Fruit fly (Drosophila melanogaster) whole organism, wandering third instar larva: ENCODE results near the gene CG31797.

Source experiments
- Abd-B ChIP-seq: fragments of >200 bp; optimal IDR thresholded peaks from 2 replicates; lab custom pipeline; 2017; ENCODE audit warnings: missing biosample characterization, missing genetic modification characterization
- CG32264 ChIP-seq: fragments of 200-800 bp; sonication (Bioruptor generic); optimal IDR thresholded peaks from 2 replicates; lab custom pipeline; 2016; ENCODE audit warnings: missing biosample characterization, missing genetic modification characterization
- CG9705 ChIP-seq: fragments of 200-800 bp; sonication (Bioruptor generic); optimal IDR thresholded peaks from 2 replicates; lab custom pipeline; 2018; ENCODE audit warnings: missing biosample characterization, mild to moderate bottlenecking, missing genetic modification characterization
- CrebA ChIP-seq: fragments of 200-800 bp; sonication (Bioruptor generic); optimal IDR thresholded peaks from 2 replicates; lab custom pipeline; 2016; ENCODE audit warnings: missing biosample characterization, mild to moderate bottlenecking, missing genetic modification characterization, borderline replicate concordance
- Dfd ChIP-seq: fragments of >200 bp; optimal IDR thresholded peaks from 2 replicates; lab custom pipeline; 2017; ENCODE audit warnings: missing biosample characterization, missing genetic modification characterization
- Dif ChIP-seq: fragments of 200-275, 200-300 bp; sonication (Bioruptor generic); optimal IDR thresholded peaks from 2 replicates; lab custom pipeline; 2018; ENCODE audit warnings: missing biosample characterization, missing genetic modification characterization; ENCODE audit not compliant: partially characterized antibody
- GATAd ChIP-seq: sonication (Bioruptor generic); optimal IDR thresholded peaks from 2 replicates; lab custom pipeline; 2016; ENCODE audit warnings: missing biosample characterization, missing genetic modification characterization
- HLH106 ChIP-seq: fragments of 200-800 bp; optimal IDR thresholded peaks from 3 replicates; lab custom pipeline; 2019; ENCODE audit warnings: missing biosample characterization, mild to moderate bottlenecking, missing genetic modification characterization, moderate library complexity
- Hnf4 ChIP-seq: fragments of 200-800 bp; sonication (Bioruptor generic); optimal IDR thresholded peaks from 2 replicates; lab custom pipeline; 2016; ENCODE audit warnings: missing biosample characterization, mild to moderate bottlenecking, missing genetic modification characterization
- Jra ChIP-seq: sonication (Bioruptor generic); optimal IDR thresholded peaks from 2 replicates; lab custom pipeline; 2016; ENCODE audit warnings: missing biosample characterization, missing genetic modification characterization
- Mio ChIP-seq: sonication (Bioruptor generic); optimal IDR thresholded peaks from 2 replicates; lab custom pipeline; 2016; ENCODE audit warnings: missing biosample characterization, missing genetic modification characterization
- Myc ChIP-seq: fragments of >200 bp; optimal IDR thresholded peaks from 2 replicates; lab custom pipeline; 2017
- N ChIP-seq: fragments of >200 bp; optimal IDR thresholded peaks from 2 replicates; lab custom pipeline; 2018; ENCODE audit warnings: missing biosample characterization, missing external identifiers, missing genetic modification characterization
- OdsH ChIP-seq: fragments of 200-800 bp; sonication (Bioruptor generic); optimal IDR thresholded peaks from 2 replicates; lab custom pipeline; 2016; ENCODE audit warnings: missing biosample characterization, mild to moderate bottlenecking, missing genetic modification characterization
- br ChIP-seq: fragments of 200-800 bp; sonication (Bioruptor generic); optimal IDR thresholded peaks from 2 replicates; lab custom pipeline; 2016; ENCODE audit warnings: missing biosample characterization, missing genetic modification characterization
- brk ChIP-seq: fragments of 200-800 bp; sonication (Bioruptor generic); optimal IDR thresholded peaks from 2 replicates; lab custom pipeline; 2016; ENCODE audit warnings: missing biosample characterization, mild to moderate bottlenecking, missing genetic modification characterization
- dl ChIP-seq, 2 experiments: fragments of 175-275, 200-275 bp in 1 of 2; fragments of 200-275 bp in 1 of 2; sonication (Bioruptor generic); optimal IDR thresholded peaks; lab custom pipeline; 2018; ENCODE audit warnings: mild to moderate bottlenecking in 2 of 2, missing biosample characterization in 2 of 2, missing genetic modification characterization in 2 of 2, moderate library complexity in 2 of 2; ENCODE audit not compliant: partially characterized antibody in 2 of 2, insufficient read depth in 1 of 2
- dmrt93B ChIP-seq: fragments of 200-800 bp; sonication (Bioruptor generic); optimal IDR thresholded peaks from 2 replicates; lab custom pipeline; 2018; ENCODE audit warnings: missing biosample characterization, mild to moderate bottlenecking, missing genetic modification characterization
- dsf ChIP-seq: sonication (Bioruptor generic); optimal IDR thresholded peaks from 2 replicates; lab custom pipeline; 2016; ENCODE audit warnings: missing biosample characterization, missing genetic modification characterization, borderline replicate concordance
- ey ChIP-seq: fragments of 200-800 bp; sonication (Bioruptor generic); optimal IDR thresholded peaks from 2 replicates; lab custom pipeline; 2016; ENCODE audit warnings: missing biosample characterization, missing genetic modification characterization
- foxo ChIP-seq, 2 experiments: fragments of 200-800 bp; sonication (Bioruptor generic); optimal IDR thresholded peaks; 2 replicates in 1 of 2; 3 replicates in 1 of 2; lab custom pipeline; 2016 to 2017; ENCODE audit warnings: missing biosample characterization in 2 of 2, missing genetic modification characterization in 2 of 2
- h ChIP-seq: fragments of 200-800 bp; sonication (Bioruptor generic); optimal IDR thresholded peaks from 3 replicates; lab custom pipeline; 2016; ENCODE audit warnings: missing biosample characterization, mild to moderate bottlenecking, missing genetic modification characterization
- jim ChIP-seq: fragments of 175-275, 200-325 bp; sonication (Bioruptor generic); optimal IDR thresholded peaks from 2 replicates; lab custom pipeline; 2016; ENCODE audit warnings: missing biosample characterization, mild to moderate bottlenecking, missing genetic modification characterization
- lola ChIP-seq: fragments of >200 bp; optimal IDR thresholded peaks from 2 replicates; lab custom pipeline; 2017; ENCODE audit warnings: missing biosample characterization, missing genetic modification characterization
- pan ChIP-seq: fragments of >200 bp; optimal IDR thresholded peaks from 2 replicates; lab custom pipeline; 2017
- psq ChIP-seq: fragments of 200-800 bp; sonication (Bioruptor generic); optimal IDR thresholded peaks from 3 replicates; lab custom pipeline; 2017; ENCODE audit warnings: missing biosample characterization, mild to moderate bottlenecking, missing genetic modification characterization, moderate library complexity
- rgr ChIP-seq: fragments of 200-800 bp; sonication (Bioruptor generic); optimal IDR thresholded peaks from 3 replicates; lab custom pipeline; 2016; ENCODE audit warnings: missing biosample characterization, mild to moderate bottlenecking, missing genetic modification characterization
- sage ChIP-seq: fragments of 200-800 bp; sonication (Bioruptor generic); optimal IDR thresholded peaks from 2 replicates; lab custom pipeline; 2016; ENCODE audit warnings: missing biosample characterization, mild to moderate bottlenecking, missing genetic modification characterization
- sv ChIP-seq: fragments of 200-800 bp; sonication (Bioruptor generic); optimal IDR thresholded peaks from 3 replicates; lab custom pipeline; 2016; ENCODE audit warnings: missing biosample characterization, missing genetic modification characterization
- tai ChIP-seq: sonication (Bioruptor generic); optimal IDR thresholded peaks from 2 replicates; lab custom pipeline; 2016; ENCODE audit warnings: missing biosample characterization, missing genetic modification characterization
- usp ChIP-seq: fragments of >200 bp; optimal IDR thresholded peaks from 2 replicates; lab custom pipeline; 2017; ENCODE audit warnings: missing biosample characterization, missing genetic modification characterization
- woc ChIP-seq: sonication (Bioruptor generic); optimal IDR thresholded peaks from 2 replicates; lab custom pipeline; 2016; ENCODE audit warnings: missing biosample characterization, mild to moderate bottlenecking, missing genetic modification characterization

CG31797 gene

dm6 chr2L:19222311-19222710, 39.7 kb downstream of the CG31797 start:
- TF ChIP-seq usp (GFP tag; lab: Kevin White, UChicago) (no peak), psq (no peak), Myc (lab: Kevin White, UChicago) (no peak)
- TF ChIP-seq, all 38 proteins: peak for 0

- TF ChIP-seq foxo (GFP tag; optimal IDR thresholded peaks at IDR 0.05; lab: Kevin White, UChicago) (no peak), br (GFP tag; lab: Kevin White, UChicago) (no peak), lola (GFP tag; lab: Kevin White, UChicago) (no peak), sage (no peak), usp (GFP tag; lab: Kevin White, UChicago) (no peak), Mio (no peak), N (GFP tag; lab: Kevin White, UChicago) (no peak), HLH106 (tag; lab: Kevin White, UChicago) (no peak), tai (no peak), CrebA (GFP tag; lab: Kevin White, UChicago) (no peak), Dif (GFP tag; lab: Kevin White, UChicago) (no peak)
Observed at dm6 chr2L:19220036-19220612, 41.9 kb downstream of the CG31797 start.

DNA sequence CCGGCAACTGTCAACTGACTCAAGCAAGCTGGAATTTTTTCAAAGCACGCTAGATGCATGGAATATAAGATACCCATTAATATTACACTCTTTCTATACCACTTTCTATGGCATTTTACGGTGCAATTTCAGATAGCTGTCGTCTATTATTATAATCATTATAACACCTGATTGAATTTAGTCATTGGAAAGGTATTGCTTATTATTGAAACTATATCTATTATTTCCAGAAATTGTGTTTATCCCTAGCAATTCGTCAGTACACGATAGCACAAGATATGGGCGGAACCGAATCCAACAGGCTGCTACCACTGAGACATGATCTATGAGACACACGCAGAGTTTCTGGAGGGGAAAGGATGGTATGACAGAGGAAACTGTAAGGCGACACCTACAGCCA, 42.6 kb downstream of the CG31797 start:
- no peak for TF ChIP-seq OdsH
- no peak for TF ChIP-seq foxo (GFP tag; optimal IDR thresholded peaks at IDR 0.05; lab: Kevin White, UChicago)
- no peak for TF ChIP-seq CG9705
- no peak for TF ChIP-seq brk (GFP tag; lab: Kevin White, UChicago)
- TF ChIP-seq usp (GFP tag; lab: Kevin White, UChicago): no peak
- no peak for TF ChIP-seq woc (GFP tag; lab: Kevin White, UChicago)
- TF ChIP-seq Dif (GFP tag; lab: Kevin White, UChicago): no peak
- no peak for TF ChIP-seq N (GFP tag; lab: Kevin White, UChicago)
- no peak for TF ChIP-seq Mio
- no peak for TF ChIP-seq CG32264 (GFP tag; lab: Kevin White, UChicago)
- no peak for TF ChIP-seq dsf
- TF ChIP-seq ey (GFP tag; lab: Kevin White, UChicago): no peak
- TF ChIP-seq Hnf4 (GFP tag; lab: Kevin White, UChicago): no peak
- no peak for TF ChIP-seq dl (GFP tag; optimal IDR thresholded peaks at IDR 0.05; lab: Kevin White, UChicago; ENCODE audit: insufficient read depth in 1 of 2, partially characterized antibody in 2 of 2)
- no peak for TF ChIP-seq GATAd (GFP tag; lab: Kevin White, UChicago)

DNA sequence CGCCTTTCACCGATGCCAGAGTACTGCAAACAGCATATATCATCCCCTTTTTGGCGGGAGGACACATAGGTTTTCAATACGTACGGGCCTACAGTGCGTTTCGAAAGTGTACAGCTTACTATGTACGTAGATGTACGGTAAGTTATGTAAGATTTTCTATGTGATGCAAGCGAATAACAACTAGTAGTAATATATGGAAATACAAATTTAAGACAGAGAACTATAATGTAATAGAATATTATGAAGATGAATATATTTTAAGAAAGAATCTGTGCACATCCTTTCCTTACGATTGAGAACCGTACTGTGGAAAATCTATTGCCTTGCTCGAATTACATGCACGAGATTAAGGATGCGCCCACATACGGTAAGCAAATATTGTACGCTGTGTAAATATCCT, 44.1 kb downstream of the CG31797 start:
- TF ChIP-seq tai (no peak), Dif (GFP tag; lab: Kevin White, UChicago) (no peak), Dfd (no peak), rgr (GFP tag; lab: Kevin White, UChicago) (no peak), brk (GFP tag; lab: Kevin White, UChicago) (no peak), dmrt93B (GFP tag; lab: Kevin White, UChicago) (no peak), woc (GFP tag; lab: Kevin White, UChicago) (no peak), sv (GFP tag; lab: Kevin White, UChicago) (no peak), pan (no peak), CG32264 (GFP tag; lab: Kevin White, UChicago) (no peak), psq (no peak), sage (no peak), Jra (GFP tag; lab: Kevin White, UChicago) (no peak), jim (GFP tag; lab: Kevin White, UChicago) (no peak), dsf (no peak), Abd-B (GFP tag; lab: Kevin White, UChicago) (no peak)

DNA sequence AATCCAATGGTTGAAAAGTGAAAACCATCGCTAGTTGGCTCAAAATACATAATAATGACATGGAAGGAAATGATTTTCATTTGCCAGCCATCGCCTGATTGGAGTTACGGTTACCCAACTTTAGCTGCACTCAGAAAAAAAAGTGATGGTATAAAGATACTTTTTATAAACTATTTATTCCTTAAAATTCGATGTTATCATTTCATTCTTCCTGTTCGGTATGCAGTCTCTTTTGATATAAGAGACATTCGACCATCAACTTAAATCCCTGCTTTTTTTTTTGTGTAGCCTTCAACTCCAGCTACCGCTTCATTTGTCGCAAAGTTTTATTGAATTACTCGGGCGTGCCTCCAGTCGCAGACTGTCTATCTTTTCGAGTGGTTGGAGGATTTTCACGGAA, 49.6 kb downstream of the CG31797 start:
- TF ChIP-seq psq (no peak), rgr (GFP tag; lab: Kevin White, UChicago) (no peak), sage (no peak), CrebA (GFP tag; lab: Kevin White, UChicago) (no peak), CG32264 (GFP tag; lab: Kevin White, UChicago) (no peak), Mio (no peak), Hnf4 (GFP tag; lab: Kevin White, UChicago) (no peak), N (GFP tag; lab: Kevin White, UChicago) (no peak), lola (GFP tag; lab: Kevin White, UChicago) (no peak), dsf (no peak), usp (GFP tag; lab: Kevin White, UChicago) (no peak), Myc (lab: Kevin White, UChicago) (no peak), h (GFP tag; lab: Kevin White, UChicago) (no peak)
